Worm (Caenorhabditis elegans) whole organism, L4 larva: Measurements from ENCODE around the gene clp-10.

Source experiments
- F10B5.3 ChIP-seq: sonication (generic microtip); optimal IDR thresholded peaks from 2 replicates; lab custom pipeline; 2016; ENCODE audit warnings: mild to moderate bottlenecking, missing genetic modification characterization, missing compliant biosample characterization
- T26A8.4 ChIP-seq: fragments of 200-800 bp; sonication (Bioruptor generic); IDR thresholded peaks from 2 replicates; pipeline ENCODE4 v1.3.6; 2022; ENCODE audit warnings: missing genetic modification characterization, missing compliant biosample characterization
- Y105C5A.15 ChIP-seq: fragments of 200-800 bp; sonication (Bioruptor generic); IDR thresholded peaks from 2 replicates; pipeline ENCODE4 v1.3.6; 2022; ENCODE audit warnings: missing genetic modification characterization, missing compliant biosample characterization
- ZK546.5 ChIP-seq, 2 experiments: sonication (generic microtip); optimal IDR thresholded peaks; 2 replicates each; lab custom pipeline; 2017; ENCODE audit warnings: missing biosample characterization in 2 of 2, missing genetic modification characterization in 2 of 2
- aha-1 ChIP-seq: fragments of 150-350 bp; peaks from one replicate; lab custom pipeline; 2014; ENCODE audit warnings: missing biosample characterization, missing genetic modification characterization
- ama-1 ChIP-seq: fragments of 150-350 bp; optimal IDR thresholded peaks from 2 replicates; lab custom pipeline; 2014; ENCODE audit warnings: inconsistent platforms, mixed read lengths
- ceh-20 ChIP-seq: fragments of 200-800 bp; sonication (Bioruptor generic); IDR thresholded peaks from 2 replicates; pipeline ENCODE4 v1.3.6; 2022; ENCODE audit warnings: missing genetic modification reagents, missing genetic modification characterization, missing compliant biosample characterization
- ctbp-1 ChIP-seq: fragments of 200-800 bp; sonication (Bioruptor generic); IDR thresholded peaks from 2 replicates; pipeline ENCODE4 v1.3.6; 2022; ENCODE audit warnings: missing genetic modification reagents, missing genetic modification characterization, missing compliant biosample characterization
- daf-16 ChIP-seq, 3 experiments: sonication (generic microtip); optimal IDR thresholded peaks; 2 replicates each; lab custom pipeline; 2016 to 2017; ENCODE audit warnings: missing genetic modification characterization in 3 of 3, missing genetic modification reagents in 3 of 3, mild to moderate bottlenecking in 2 of 3, missing compliant biosample characterization in 2 of 3, missing biosample characterization in 1 of 3, moderate library complexity in 1 of 3
- dmd-6 ChIP-seq: fragments of 200-800 bp; sonication (Bioruptor generic); IDR thresholded peaks from 2 replicates; pipeline ENCODE4 v1.3.6; 2022; ENCODE audit warnings: missing genetic modification reagents, missing genetic modification characterization, missing compliant biosample characterization
- dmd-9 ChIP-seq: fragments of 200-800 bp; sonication (Bioruptor generic); IDR thresholded peaks from 2 replicates; pipeline ENCODE4 v1.3.6; 2022; ENCODE audit warnings: missing genetic modification reagents, missing genetic modification characterization, missing compliant biosample characterization
- egl-43 ChIP-seq: fragments of 200-800 bp; sonication (Bioruptor generic); IDR thresholded peaks from 2 replicates; pipeline ENCODE4 v1.3.6; 2022; ENCODE audit warnings: missing genetic modification reagents, missing genetic modification characterization, missing compliant biosample characterization
- fkh-10 ChIP-seq: fragments of 150-350 bp; optimal IDR thresholded peaks from 2 replicates; lab custom pipeline; 2014; ENCODE audit warnings: missing biosample characterization, missing genetic modification reagents, missing genetic modification characterization
- fos-1 ChIP-seq: fragments of 150-350 bp; optimal IDR thresholded peaks from 2 replicates; lab custom pipeline; 2014; ENCODE audit warnings: missing biosample characterization, missing genetic modification characterization
- hif-1 ChIP-seq, 2 experiments: sonication (generic microtip); optimal IDR thresholded peaks; 2 replicates each; lab custom pipeline; 2016 to 2017; ENCODE audit warnings: missing compliant biosample characterization in 2 of 2, missing genetic modification characterization in 2 of 2, missing genetic modification reagents in 2 of 2, missing genotype in 2 of 2, mild to moderate bottlenecking in 1 of 2
- hlh-11 ChIP-seq: fragments of 200-800 bp; sonication (Bioruptor generic); optimal IDR thresholded peaks from 2 replicates; lab custom pipeline; 2018; ENCODE audit warnings: mild to moderate bottlenecking, missing genetic modification characterization, missing compliant biosample characterization
- hlh-30 ChIP-seq: sonication (generic microtip); optimal IDR thresholded peaks from 2 replicates; lab custom pipeline; 2017; ENCODE audit warnings: antibody characterized with exemption, mild to moderate bottlenecking, missing genetic modification characterization, missing compliant biosample characterization; ENCODE audit not compliant: insufficient read depth
- hmg-1.1 ChIP-seq: fragments of 200-800 bp; sonication (Bioruptor generic); IDR thresholded peaks from 2 replicates; pipeline ENCODE4 v1.3.6; 2022; ENCODE audit warnings: missing genetic modification reagents, missing genetic modification characterization, missing compliant biosample characterization
- jun-1 ChIP-seq: fragments of 150-350 bp; optimal IDR thresholded peaks from 2 replicates; lab custom pipeline; 2014; ENCODE audit warnings: missing biosample characterization, missing genetic modification reagents, missing genetic modification characterization
- lir-3 ChIP-seq: sonication (generic microtip); optimal IDR thresholded peaks from 2 replicates; lab custom pipeline; 2016; ENCODE audit warnings: mild to moderate bottlenecking, missing genetic modification characterization, missing compliant biosample characterization
- lsy-2 ChIP-seq, 2 experiments: fragments of 150-350 bp in 1 of 2; sonication (generic microtip) in 1 of 2; optimal IDR thresholded peaks; 2 replicates each; lab custom pipeline; 2014 to 2017; ENCODE audit warnings: missing biosample characterization in 2 of 2, missing genetic modification characterization in 2 of 2
- madf-5 ChIP-seq, 2 experiments: fragments of 200-800 bp; sonication (Bioruptor generic); IDR thresholded peaks; 2 replicates each; pipeline ENCODE4 v1.3.6; 2022; ENCODE audit warnings: missing compliant biosample characterization in 2 of 2, missing genetic modification characterization in 2 of 2
- madf-9 ChIP-seq: fragments of 200-800 bp; sonication (Bioruptor generic); conservative IDR thresholded peaks from 2 replicates; pipeline ENCODE4 v1.3.6; 2022; ENCODE audit warnings: missing genetic modification reagents, missing genetic modification characterization, missing compliant biosample characterization
- mdl-1 ChIP-seq, 2 experiments: fragments of 150-350 bp in 1 of 2; sonication (generic microtip) in 1 of 2; optimal IDR thresholded peaks; 2 replicates each; lab custom pipeline; 2014 to 2017; ENCODE audit warnings: missing biosample characterization in 2 of 2, missing genetic modification characterization in 2 of 2
- mep-1 ChIP-seq: fragments of 150-350 bp; sonication (generic microtip); optimal IDR thresholded peaks from 3 replicates; lab custom pipeline; 2014; ENCODE audit warnings: missing biosample characterization, missing genetic modification characterization
- mes-2 ChIP-seq: sonication (generic microtip); optimal IDR thresholded peaks from 2 replicates; lab custom pipeline; 2016; ENCODE audit warnings: missing genotype, mild to moderate bottlenecking, missing genetic modification characterization, missing compliant biosample characterization; ENCODE audit not compliant: poor library complexity, severe bottlenecking
- mxl-3 ChIP-seq: fragments of 200-800 bp; sonication (Bioruptor generic); optimal IDR thresholded peaks from 2 replicates; lab custom pipeline; 2018; ENCODE audit warnings: mild to moderate bottlenecking, missing genetic modification characterization, missing compliant biosample characterization
- nhr-102 ChIP-seq: sonication (generic microtip); optimal IDR thresholded peaks from 2 replicates; lab custom pipeline; 2016; ENCODE audit warnings: mild to moderate bottlenecking, missing genetic modification characterization, moderate library complexity, missing compliant biosample characterization
- nhr-25 ChIP-seq: sonication (generic microtip); optimal IDR thresholded peaks from 2 replicates; lab custom pipeline; 2017; ENCODE audit warnings: missing genetic modification characterization, mild to moderate bottlenecking, missing compliant biosample characterization, antibody characterized with exemption, moderate library complexity, borderline replicate concordance; ENCODE audit not compliant: insufficient read depth
- nhr-28 ChIP-seq: fragments of 150-350 bp; optimal IDR thresholded peaks from 2 replicates; lab custom pipeline; 2014; ENCODE audit warnings: missing biosample characterization, missing genetic modification characterization
- nhr-76 ChIP-seq: fragments of 150-350 bp; optimal IDR thresholded peaks from 2 replicates; lab custom pipeline; 2014; ENCODE audit warnings: missing biosample characterization, missing genetic modification characterization
- pqm-1 ChIP-seq: sonication (generic microtip); optimal IDR thresholded peaks from 2 replicates; lab custom pipeline; 2017; ENCODE audit warnings: missing biosample characterization, missing genetic modification characterization
- rbr-2 ChIP-seq: sonication (generic microtip); optimal IDR thresholded peaks from 2 replicates; lab custom pipeline; 2016; ENCODE audit warnings: missing genotype, missing genetic modification characterization, missing compliant biosample characterization
- sdz-12 ChIP-seq: fragments of 200-800 bp; sonication (Bioruptor generic); optimal IDR thresholded peaks from 2 replicates; lab custom pipeline; 2018; ENCODE audit warnings: mild to moderate bottlenecking, missing genetic modification characterization, missing compliant biosample characterization
- set-16 ChIP-seq: fragments of 200-800 bp; sonication (Bioruptor generic); IDR thresholded peaks from 2 replicates; pipeline ENCODE4 v1.3.6; 2022; ENCODE audit warnings: missing genetic modification reagents, missing genetic modification characterization, missing compliant biosample characterization
- spr-1 ChIP-seq: sonication (generic microtip); optimal IDR thresholded peaks from 2 replicates; lab custom pipeline; 2016; ENCODE audit warnings: mild to moderate bottlenecking, missing genetic modification characterization, missing compliant biosample characterization
- spr-3 ChIP-seq: fragments of 200-800 bp; sonication (Bioruptor generic); optimal IDR thresholded peaks from 2 replicates; lab custom pipeline; 2018; ENCODE audit warnings: mild to moderate bottlenecking, missing genetic modification characterization, missing compliant biosample characterization
- tra-1 ChIP-seq: fragments of 200-800 bp; sonication (Bioruptor generic); IDR thresholded peaks from 2 replicates; pipeline ENCODE4 v1.3.6; 2022; ENCODE audit warnings: missing genetic modification reagents, missing genetic modification characterization, missing compliant biosample characterization
- unc-39 ChIP-seq: sonication (generic microtip); optimal IDR thresholded peaks from 2 replicates; lab custom pipeline; 2017; ENCODE audit warnings: missing biosample characterization, missing genetic modification characterization
- zip-11 ChIP-seq: fragments of 200-800 bp; sonication (Bioruptor generic); IDR thresholded peaks from 2 replicates; pipeline ENCODE4 v1.3.6; 2022; ENCODE audit warnings: missing genetic modification characterization, missing compliant biosample characterization
- zip-2 ChIP-seq: fragments of 150-350 bp; optimal IDR thresholded peaks from 2 replicates; lab custom pipeline; 2014; ENCODE audit warnings: missing biosample characterization, missing genetic modification characterization
- ztf-7 ChIP-seq: fragments of 150-350 bp; optimal IDR thresholded peaks from 2 replicates; lab custom pipeline; 2014; ENCODE audit warnings: missing biosample characterization, missing genetic modification characterization

The clp-10 gene

DNA sequence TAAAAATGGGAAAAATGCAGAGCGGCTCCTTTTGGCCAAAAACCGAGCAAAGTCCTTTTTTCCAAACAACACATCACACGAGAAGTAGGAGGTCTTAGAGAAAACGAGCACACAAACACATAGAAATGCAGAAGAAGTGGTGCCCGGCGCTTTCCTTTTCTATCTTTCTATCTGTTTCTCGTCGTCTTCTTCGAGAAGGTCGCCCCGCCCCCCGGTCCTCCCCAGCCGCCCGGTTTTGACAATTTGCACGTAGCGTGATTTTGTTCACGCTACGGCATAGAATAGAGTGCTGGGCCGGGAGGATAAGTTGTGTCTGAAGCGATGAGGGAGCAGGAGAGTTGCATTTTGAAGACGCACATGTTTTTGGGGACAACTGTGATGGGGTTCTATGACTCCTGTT lies 29.0 kb upstream of the clp-10 start:
- peak; percentile 54; the same call in 1 of the 2 replicates for TF ChIP-seq set-16
- peak; percentile 48 for TF ChIP-seq hlh-11
- TF ChIP-seq fos-1 (tag; lab: Kevin White, UChicago): no peak
- peak in 1 of 2 experiments; percentile 59 for TF ChIP-seq mdl-1 (tag; optimal IDR thresholded peaks at IDR 0.05; lab: Kevin White, UChicago)
- TF ChIP-seq egl-43 (GFP tag; lab: Robert Waterston, UW): 0 out of 2 replicates have a peak, but pooled peaks have one; percentile 3
- no peak for TF ChIP-seq sdz-12 (GFP tag; lab: Kevin White, UChicago)
- no peak for TF ChIP-seq F10B5.3 (tag; lab: Kevin White, UChicago)
- peak; percentile 24 for TF ChIP-seq rbr-2 (tag; lab: Kevin White, UChicago)
- TF ChIP-seq tra-1: no peak
- no peak for TF ChIP-seq unc-39 (tag; lab: Kevin White, UChicago)
- TF ChIP-seq nhr-102 (tag; lab: Kevin White, UChicago): no peak
- TF ChIP-seq pqm-1 (tag; lab: Kevin White, UChicago): no peak
- TF ChIP-seq hmg-1.1: peak; percentile 73
- TF ChIP-seq lsy-2 (tag; optimal IDR thresholded peaks at IDR 0.05; lab: Kevin White, UChicago): peak in 1 of 2 experiments; percentile 56
- no peak for TF ChIP-seq T26A8.4
- TF ChIP-seq fkh-10 (GFP tag; lab: Kevin White, UChicago): no peak
- peak; percentile 74 for TF ChIP-seq mep-1
- TF ChIP-seq ctbp-1 (GFP tag; lab: Robert Waterston, UW): peak; percentile 48; the same call in 1 of the 2 replicates
- TF ChIP-seq ceh-20 (GFP tag; lab: Robert Waterston, UW): peak; percentile 46; the same call in 1 of the 2 replicates
- TF ChIP-seq spr-1 (tag; lab: Kevin White, UChicago): no peak
- TF ChIP-seq madf-9 (GFP tag; lab: Robert Waterston, UW): no peak
- no peak for TF ChIP-seq zip-2 (tag; lab: Kevin White, UChicago)
- no peak for TF ChIP-seq daf-16 (GFP tag; optimal IDR thresholded peaks at IDR 0.05; lab: Kevin White, UChicago)
- TF ChIP-seq daf-16 (tag; optimal IDR thresholded peaks at IDR 0.05; lab: Kevin White, UChicago): no peak
- no peak for TF ChIP-seq nhr-25 (tag; lab: Kevin White, UChicago)
- peak; percentile 35 for TF ChIP-seq hlh-30
- TF ChIP-seq mes-2 (tag; lab: Kevin White, UChicago): peak; percentile 8
- no peak for TF ChIP-seq dmd-6 (GFP tag; lab: Robert Waterston, UW)
- TF ChIP-seq hif-1 (tag; optimal IDR thresholded peaks at IDR 0.05; lab: Kevin White, UChicago): peak; percentile 95 to 100
- TF ChIP-seq nhr-28 (tag; lab: Kevin White, UChicago): peak; percentile 23
- no peak for TF ChIP-seq dmd-9
- TF ChIP-seq lir-3 (tag; lab: Kevin White, UChicago): no peak
- TF ChIP-seq Y105C5A.15: no peak
- no peak for TF ChIP-seq jun-1 (tag; lab: Kevin White, UChicago)
- TF ChIP-seq ama-1 (lab: Kevin White, UChicago): peak; percentile 83
- TF ChIP-seq spr-3 (GFP tag; lab: Kevin White, UChicago): no peak
- peak; percentile 32 for TF ChIP-seq mxl-3 (GFP tag; lab: Kevin White, UChicago)
- no peak for TF ChIP-seq madf-5 (GFP tag; IDR thresholded peaks at IDR 0.05; lab: Robert Waterston, UW)
- TF ChIP-seq ztf-7 (tag; lab: Kevin White, UChicago): no peak
- peak; percentile 100 for TF ChIP-seq aha-1 (tag; lab: Kevin White, UChicago)
- TF ChIP-seq nhr-76 (tag; lab: Kevin White, UChicago): no peak
- TF ChIP-seq ZK546.5 (tag; optimal IDR thresholded peaks at IDR 0.05; lab: Kevin White, UChicago): no peak
- TF ChIP-seq zip-11 (GFP tag; lab: Robert Waterston, UW): no peak
